Worm (Caenorhabditis elegans): Measurements from ENCODE around the gene C34E11.2.

Gene C34E11.2

ce11 chrX:11823704-11824103 lies 9.2 kb upstream of the C34E11.2 start, which contains the start of gene tag-241 (continued):
- TF ChIP-seq spr-1 (tag; optimal IDR thresholded peaks at IDR 0.05), result no peak

- TF ChIP-seq lin-38 (GFP tag; IDR thresholded peaks at IDR 0.05) (no peak), dve-1 (tag; optimal IDR thresholded peaks at IDR 0.05; ENCODE audit: insufficient read depth) (no peak), unc-62 (GFP tag; optimal IDR thresholded peaks at IDR 0.05 in 1 of 2) (peak in 1 of 2 experiments; percentile 94), unc-62 (tag; optimal IDR thresholded peaks at IDR 0.05) (no peak), hlh-11 (tag; optimal IDR thresholded peaks at IDR 0.05) (peak; percentile 19), aha-1 (tag) (peak; percentile 90)
Measured at ce11 chrX:11821159-11821720, 6.7 kb upstream of the C34E11.2 start.

- TF ChIP-seq daf-16 (GFP tag; optimal IDR thresholded peaks at IDR 0.05), result peak in 1 of 2 experiments; percentile 41
- TF ChIP-seq daf-16 (tag; optimal IDR thresholded peaks at IDR 0.05), result no peak
- TF ChIP-seq F37D6.2 (tag; optimal IDR thresholded peaks at IDR 0.05), result no peak
Measured at ce11 chrX:11818711-11819110, 4.2 kb upstream of the C34E11.2 start.

- TF ChIP-seq aha-1 (tag) (peak; percentile 92), ceh-32 (tag; optimal IDR thresholded peaks at IDR 0.05; ENCODE audit: poor library complexity) (no peak)
Measured at ce11 chrX:11816825-11817224, 2.3 kb upstream of the C34E11.2 start.

ce11 chrX:11806175-11806853 lies 8.2 kb downstream of the C34E11.2 start:
- TF ChIP-seq egl-43 (GFP tag; IDR thresholded peaks at IDR 0.05) (0 out of 2 replicates have a peak, but pooled peaks have one; percentile 26), F49E8.2 (tag; optimal IDR thresholded peaks at IDR 0.05; ENCODE audit: borderline replicate concordance) (no peak), set-16 (GFP tag; IDR thresholded peaks at IDR 0.05) (peak; percentile 53), lin-1 (GFP tag; IDR thresholded peaks at IDR 0.05) (no peak), ceh-82 (tag; optimal IDR thresholded peaks at IDR 0.05) (no peak), nhr-111 (GFP tag; optimal IDR thresholded peaks at IDR 0.05) (no peak), ZK337.2 (GFP tag; IDR thresholded peaks at IDR 0.05) (no peak), dmd-6 (GFP tag; IDR thresholded peaks at IDR 0.05) (no peak), unc-62 (GFP tag; optimal IDR thresholded peaks at IDR 0.05 in 1 of 2) (peak in 1 of 2 experiments; percentile 79), unc-62 (tag; optimal IDR thresholded peaks at IDR 0.05) (no peak)

ce11 chrX:11804057-11804456 lies 10.5 kb downstream of the C34E11.2 start, which contains the start of gene C34E11.4:
C34E11.4 (plus strand) TSS chrX:11804210.
- TF ChIP-seq mep-1 (tag; optimal IDR thresholded peaks at IDR 0.05) (no peak), nhr-111 (GFP tag; optimal IDR thresholded peaks at IDR 0.05) (no peak), Y48G9A.11 (GFP tag; IDR thresholded peaks at IDR 0.05) (no peak), daf-16 (GFP tag; optimal IDR thresholded peaks at IDR 0.05) (no peak), daf-16 (tag; optimal IDR thresholded peaks at IDR 0.05) (peak; percentile 55), tag-97 (GFP tag; IDR thresholded peaks at IDR 0.05) (no peak), madf-5 (GFP tag; IDR thresholded peaks at IDR 0.05) (no peak), nhr-28 (tag; optimal IDR thresholded peaks at IDR 0.05) (peak; percentile 6)

ce11 chrX:11798057-11798555 lies 16.4 kb downstream of the C34E11.2 start, which contains the start of gene rsd-3:
rsd-3 (plus strand) TSS chrX:11798505.
- no peak for TF ChIP-seq daf-16 (GFP tag; optimal IDR thresholded peaks at IDR 0.05)
- TF ChIP-seq daf-16 (tag; optimal IDR thresholded peaks at IDR 0.05), result peak; percentile 45
- TF ChIP-seq nhr-6 (tag; optimal IDR thresholded peaks at IDR 0.05), result peak; percentile 56
- TF ChIP-seq fkh-10 (GFP tag; optimal IDR thresholded peaks at IDR 0.05), result no peak
- TF ChIP-seq nhr-10 (tag; optimal IDR thresholded peaks at IDR 0.05), result no peak
- TF ChIP-seq F37D6.2 (tag; optimal IDR thresholded peaks at IDR 0.05), result no peak
- TF ChIP-seq fos-1 (tag; optimal IDR thresholded peaks at IDR 0.05), result no peak
- TF ChIP-seq madf-5 (GFP tag; IDR thresholded peaks at IDR 0.05), result no peak
- TF ChIP-seq lin-39 (tag; optimal IDR thresholded peaks at IDR 0.05), result no peak
- TF ChIP-seq aha-1 (tag), result peak; percentile 95
- TF ChIP-seq D1046.2 (GFP tag; IDR thresholded peaks at IDR 0.05), result no peak
- TF ChIP-seq dve-1 (tag; optimal IDR thresholded peaks at IDR 0.05; ENCODE audit: insufficient read depth), result peak; percentile 81
- TF ChIP-seq snpc-4 (tag; optimal IDR thresholded peaks at IDR 0.05), result no peak
- no peak for TF ChIP-seq nhr-111 (GFP tag; optimal IDR thresholded peaks at IDR 0.05)
- TF ChIP-seq unc-62 (GFP tag; optimal IDR thresholded peaks at IDR 0.05 in 1 of 2), result peak in 1 of 2 experiments; percentile 87
- no peak for TF ChIP-seq unc-62 (tag; optimal IDR thresholded peaks at IDR 0.05)
- no peak for TF ChIP-seq Y5F2A.4 (GFP tag; optimal IDR thresholded peaks at IDR 0.05)
- peak; percentile 50 for TF ChIP-seq dmd-6 (GFP tag; IDR thresholded peaks at IDR 0.05)
- TF ChIP-seq Y75B8A.6 (GFP tag; IDR thresholded peaks at IDR 0.05), result no peak
- peak; percentile 82 for TF ChIP-seq mep-1 (tag; optimal IDR thresholded peaks at IDR 0.05)
- TF ChIP-seq hif-1 (tag; optimal IDR thresholded peaks at IDR 0.05), result peak in 1 of 2 experiments; percentile 29
- TF ChIP-seq jun-1 (tag; optimal IDR thresholded peaks at IDR 0.05), result no peak
- no peak for TF ChIP-seq pqm-1 (tag; optimal IDR thresholded peaks at IDR 0.05)

All from whole organism, L4 larva.